Worm (Caenorhabditis elegans) whole organism, L3 larva: ENCODE results near the gene Y44A6D.1.
A peak's percentile ranks its signal among the peaks of the same experiment; 100 is the strongest.

Experiments used
- aly-2 ChIP-seq: fragments of 150-350 bp; optimal IDR thresholded peaks from 2 replicates; lab custom pipeline; 2014; ENCODE audit warnings: missing biosample characterization, missing genetic modification characterization
- elt-2 ChIP-seq: sonication (generic microtip); optimal IDR thresholded peaks from 2 replicates; lab custom pipeline; 2016; ENCODE audit warnings: missing genetic modification reagents, mild to moderate bottlenecking, missing genetic modification characterization, missing compliant biosample characterization
- fkh-10 ChIP-seq: sonication (generic microtip); optimal IDR thresholded peaks from 2 replicates; lab custom pipeline; 2017; ENCODE audit warnings: missing biosample characterization, missing genetic modification reagents, missing genetic modification characterization
- nhr-77 ChIP-seq: fragments of 150-350 bp; optimal IDR thresholded peaks from 2 replicates; lab custom pipeline; 2014; ENCODE audit warnings: missing biosample characterization, missing genetic modification characterization

DNA sequence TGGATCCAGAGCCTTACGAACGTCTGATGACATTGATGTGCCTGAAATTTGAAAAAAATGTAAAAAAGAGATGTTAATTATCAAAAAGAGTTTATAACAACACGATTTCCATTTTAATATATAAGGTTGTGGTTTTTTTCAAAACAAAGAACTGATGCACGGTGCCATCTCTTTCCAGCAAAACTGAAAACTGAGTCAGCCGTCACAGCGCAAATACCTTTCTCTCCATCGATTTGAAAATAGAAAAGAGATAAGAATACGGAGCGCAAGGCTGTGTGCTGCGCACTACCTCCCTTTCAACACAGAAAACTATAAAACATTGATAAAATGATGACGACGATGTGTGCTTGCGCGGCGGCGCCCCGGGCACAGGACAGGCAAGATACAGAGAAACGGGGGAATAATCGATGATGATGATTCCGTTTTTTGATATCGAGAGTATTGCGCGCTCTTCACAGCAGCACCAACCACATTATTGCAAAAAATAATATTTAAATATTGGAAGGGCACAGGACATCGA is 2.6 kb upstream of the Y44A6D.1 start, which contains the start of gene Y44A6D.3:
- TF ChIP-seq elt-2 (tag; lab: Kevin White, UChicago) (peak; percentile 68), fkh-10 (GFP tag; lab: Kevin White, UChicago) (no peak), aly-2 (tag; lab: Kevin White, UChicago) (no peak), nhr-77 (tag; lab: Kevin White, UChicago) (no peak)
